Fruit fly (Drosophila melanogaster) whole organism, embryonic: ENCODE measurements around the gene CG6094.

Source experiments
- Antp ChIP-seq: fragments of 200-800 bp; sonication (Bioruptor generic); optimal IDR thresholded peaks from 3 replicates; lab custom pipeline; 2016; ENCODE audit warnings: missing biosample characterization, missing genetic modification characterization
- B-H1 ChIP-seq: fragments of 200-800 bp; sonication (Bioruptor generic); IDR thresholded peaks from 3 replicates; pipeline ENCODE4 v1.3.6; 2022; ENCODE audit warnings: missing biosample characterization, missing genetic modification characterization
- BtbVII ChIP-seq: fragments of 200-800 bp; sonication (Bioruptor generic); optimal IDR thresholded peaks from 3 replicates; lab custom pipeline; 2017; ENCODE audit warnings: missing biosample characterization, mild to moderate bottlenecking, missing genetic modification characterization
- CG10543 ChIP-seq: fragments of 200-800 bp; sonication (Bioruptor generic); optimal IDR thresholded peaks from 3 replicates; lab custom pipeline; 2017; ENCODE audit warnings: missing biosample characterization, mild to moderate bottlenecking, missing genetic modification characterization, moderate library complexity
- CG11247 ChIP-seq: fragments of 200-800 bp; sonication (Bioruptor generic); IDR thresholded peaks from 2 replicates; pipeline ENCODE4 v1.3.6; 2022; ENCODE audit warnings: missing biosample characterization, missing genetic modification characterization
- CG11723 ChIP-seq: fragments of 200-800 bp; sonication (Bioruptor generic); optimal IDR thresholded peaks from 2 replicates; lab custom pipeline; 2017; ENCODE audit warnings: missing biosample characterization, mild to moderate bottlenecking, missing genetic modification characterization
- CG13296 ChIP-seq: fragments of 200-800 bp; sonication (Bioruptor generic); optimal IDR thresholded peaks from 3 replicates; lab custom pipeline; 2018; ENCODE audit warnings: missing biosample characterization, mild to moderate bottlenecking, missing genetic modification characterization
- CG13775 ChIP-seq: fragments of 200-800 bp; sonication (Bioruptor generic); optimal IDR thresholded peaks from 3 replicates; lab custom pipeline; 2017; ENCODE audit warnings: missing biosample characterization, mild to moderate bottlenecking, missing genetic modification characterization
- CG17186 ChIP-seq: fragments of 200-800 bp; sonication (Bioruptor generic); optimal IDR thresholded peaks from 3 replicates; lab custom pipeline; 2017; ENCODE audit warnings: missing biosample characterization, missing genetic modification reagents, missing genetic modification characterization
- CG17359 ChIP-seq: fragments of 200-800 bp; sonication (Bioruptor generic); optimal IDR thresholded peaks from 3 replicates; lab custom pipeline; 2018; ENCODE audit warnings: missing biosample characterization, mild to moderate bottlenecking, missing genetic modification characterization, moderate library complexity
- CG17829 ChIP-seq: fragments of 200-800 bp; optimal IDR thresholded peaks from 2 replicates; lab custom pipeline; 2019; ENCODE audit warnings: missing biosample characterization, mild to moderate bottlenecking, missing genetic modification characterization, moderate library complexity
- CG32532 ChIP-seq: fragments of 200-800 bp; sonication (Bioruptor generic); IDR thresholded peaks from 2 replicates; pipeline ENCODE4 v1.3.6; 2022; ENCODE audit warnings: missing biosample characterization, missing genetic modification characterization
- CG3407 ChIP-seq: fragments of 200-800 bp; sonication (Bioruptor generic); optimal IDR thresholded peaks from 2 replicates; lab custom pipeline; 2018; ENCODE audit warnings: missing biosample characterization, mild to moderate bottlenecking, missing genetic modification characterization
- CG34376 ChIP-seq: fragments of 200-800 bp; sonication (Bioruptor generic); optimal IDR thresholded peaks from 2 replicates; lab custom pipeline; 2018; ENCODE audit warnings: missing biosample characterization, mild to moderate bottlenecking, missing genetic modification characterization
- CG42726 ChIP-seq: fragments of 200-800 bp; sonication (Bioruptor generic); IDR thresholded peaks from 2 replicates; pipeline ENCODE4 v1.3.6; 2022; ENCODE audit warnings: missing biosample characterization, missing genetic modification characterization; ENCODE audit not compliant: partially characterized antibody
- CG4854 ChIP-seq: fragments of 200-800 bp; sonication (Bioruptor generic); optimal IDR thresholded peaks from 2 replicates; lab custom pipeline; 2016; ENCODE audit warnings: missing biosample characterization, missing genetic modification characterization, inconsistent platforms
- CG7987 ChIP-seq: fragments of 200-800 bp; sonication (Bioruptor generic); optimal IDR thresholded peaks from 2 replicates; lab custom pipeline; 2018; ENCODE audit warnings: missing biosample characterization, mild to moderate bottlenecking, missing genetic modification characterization, moderate library complexity
- CG8478 ChIP-seq: fragments of >200 bp; optimal IDR thresholded peaks from 2 replicates; lab custom pipeline; 2018
- CG8944 ChIP-seq: fragments of 200-800 bp; sonication (Bioruptor generic); optimal IDR thresholded peaks from 3 replicates; lab custom pipeline; 2016; ENCODE audit warnings: missing biosample characterization, missing genetic modification characterization
- Deaf1 ChIP-seq: fragments of 200-800 bp; optimal IDR thresholded peaks from 3 replicates; lab custom pipeline; 2019; ENCODE audit warnings: missing biosample characterization, mild to moderate bottlenecking, missing genetic modification characterization, moderate library complexity
- Dip2 ChIP-seq: fragments of 200-800 bp; sonication (Bioruptor generic); IDR thresholded peaks from 2 replicates; pipeline ENCODE4 v1.3.6; 2022; ENCODE audit warnings: missing biosample characterization, missing genetic modification characterization
- Elba2 ChIP-seq: fragments of 200-800 bp; sonication (Bioruptor generic); optimal IDR thresholded peaks from 3 replicates; lab custom pipeline; 2016; ENCODE audit warnings: missing biosample characterization, missing genetic modification characterization
- Fer3 ChIP-seq: fragments of 200-800 bp; sonication (Bioruptor generic); optimal IDR thresholded peaks from 2 replicates; lab custom pipeline; 2018; ENCODE audit warnings: missing biosample characterization, mild to moderate bottlenecking, missing genetic modification characterization, moderate library complexity
- H2.0 ChIP-seq: fragments of 200-800 bp; sonication (Bioruptor generic); IDR thresholded peaks from 2 replicates; pipeline ENCODE4 v1.3.6; 2022; ENCODE audit warnings: missing biosample characterization, missing genetic modification characterization
- Hmr ChIP-seq: fragments of 200-800 bp; sonication (Bioruptor generic); optimal IDR thresholded peaks from 3 replicates; lab custom pipeline; 2017; ENCODE audit warnings: mild to moderate bottlenecking, missing biosample characterization, missing genetic modification reagents, missing genetic modification characterization
- Hr3 ChIP-seq: fragments of 200-800 bp; sonication (Bioruptor generic); optimal IDR thresholded peaks from 3 replicates; lab custom pipeline; 2016; ENCODE audit warnings: missing biosample characterization, missing genetic modification characterization
- Jarid2 ChIP-seq: fragments of 200-800 bp; sonication (Bioruptor generic); optimal IDR thresholded peaks from 3 replicates; lab custom pipeline; 2017; ENCODE audit warnings: mild to moderate bottlenecking, missing biosample characterization, missing genetic modification reagents, missing genetic modification characterization
- Kr ChIP-seq: fragments of 200-800 bp; sonication (Bioruptor generic); optimal IDR thresholded peaks from 2 replicates; lab custom pipeline; 2017; ENCODE audit warnings: missing biosample characterization, mild to moderate bottlenecking, missing genetic modification characterization
- NK7.1 ChIP-seq: fragments of 200-800 bp; sonication (Bioruptor generic); optimal IDR thresholded peaks from 3 replicates; lab custom pipeline; 2016; ENCODE audit warnings: missing biosample characterization, missing genetic modification characterization
- Nf-YC ChIP-seq: fragments of 200-800 bp; optimal IDR thresholded peaks from 3 replicates; lab custom pipeline; 2019; ENCODE audit warnings: missing biosample characterization, mild to moderate bottlenecking, missing genetic modification characterization, moderate library complexity
- Opbp ChIP-seq: fragments of 200-800 bp; sonication (Bioruptor generic); IDR thresholded peaks from 3 replicates; pipeline ENCODE4 v1.3.6; 2022; ENCODE audit warnings: missing biosample characterization, missing genetic modification characterization; ENCODE audit not compliant: partially characterized antibody
- Poxn ChIP-seq: fragments of 200-800 bp; sonication (Bioruptor generic); IDR thresholded peaks from 2 replicates; pipeline ENCODE4 v1.3.6; 2022; ENCODE audit warnings: missing biosample characterization, missing genetic modification characterization
- aop ChIP-seq: fragments of 200-800 bp; sonication (Bioruptor generic); IDR thresholded peaks from 2 replicates; pipeline ENCODE4 v1.3.6; 2022; ENCODE audit warnings: missing biosample characterization, missing genetic modification characterization
- ap ChIP-seq: fragments of 200-800 bp; sonication (Bioruptor generic); IDR thresholded peaks from 2 replicates; pipeline ENCODE4 v1.3.6; 2022; ENCODE audit warnings: missing biosample characterization, missing genetic modification characterization
- bbx ChIP-seq: fragments of 200-800 bp; sonication (Bioruptor generic); IDR thresholded peaks from 2 replicates; pipeline ENCODE4 v1.3.6; 2022; ENCODE audit warnings: missing biosample characterization, missing genetic modification characterization; ENCODE audit not compliant: partially characterized antibody
- chinmo ChIP-seq: fragments of 200-800 bp; sonication (Bioruptor generic); IDR thresholded peaks from 4 replicates; pipeline ENCODE4 v1.3.6; 2022; ENCODE audit warnings: missing biosample characterization, missing genetic modification characterization; ENCODE audit not compliant: partially characterized antibody
- ci ChIP-seq: fragments of 200-800 bp; sonication (Bioruptor generic); IDR thresholded peaks from 3 replicates; pipeline ENCODE4 v1.3.6; 2022; ENCODE audit warnings: missing biosample characterization, missing genetic modification characterization
- croc ChIP-seq: fragments of 200-800 bp; sonication (Bioruptor generic); conservative IDR thresholded peaks from 3 replicates; pipeline ENCODE4 v1.3.6; 2022; ENCODE audit warnings: missing biosample characterization, missing genetic modification characterization
- dmrt11E ChIP-seq: fragments of 200-800 bp; sonication (Bioruptor generic); optimal IDR thresholded peaks from 3 replicates; lab custom pipeline; 2018; ENCODE audit warnings: missing biosample characterization, mild to moderate bottlenecking, missing genetic modification characterization, moderate library complexity
- dpn ChIP-seq, 2 experiments: fragments of 200-800 bp; sonication (Bioruptor generic); optimal IDR thresholded peaks; 3 replicates each; lab custom pipeline; 2016; ENCODE audit warnings: missing biosample characterization in 2 of 2, missing genetic modification characterization in 2 of 2
- gcm2 ChIP-seq: fragments of 200-800 bp; sonication (Bioruptor generic); optimal IDR thresholded peaks from 2 replicates; lab custom pipeline; 2016; ENCODE audit warnings: missing biosample characterization, missing genetic modification characterization
- odd ChIP-seq: fragments of 200-800 bp; sonication (Bioruptor generic); optimal IDR thresholded peaks from 2 replicates; lab custom pipeline; 2017; ENCODE audit warnings: missing biosample characterization, mild to moderate bottlenecking, missing genetic modification characterization
- rib ChIP-seq: fragments of 200-800 bp; sonication (Bioruptor generic); IDR thresholded peaks from 2 replicates; pipeline ENCODE4 v1.3.6; 2022; ENCODE audit warnings: missing biosample characterization, missing genetic modification characterization
- ro ChIP-seq: fragments of 200-800 bp; sonication (Bioruptor generic); IDR thresholded peaks from 2 replicates; pipeline ENCODE4 v1.3.6; 2022; ENCODE audit warnings: missing biosample characterization, missing genetic modification characterization
- sens ChIP-seq: fragments of 200-800 bp; sonication (Bioruptor generic); peaks from one replicate; lab custom pipeline; 2016; ENCODE audit warnings: missing biosample characterization, missing genetic modification characterization
- sisA ChIP-seq: fragments of 200-800 bp; sonication (Bioruptor generic); IDR thresholded peaks from 2 replicates; pipeline ENCODE4 v1.3.6; 2022; ENCODE audit warnings: missing biosample characterization, missing genetic modification characterization
- sna ChIP-seq: fragments of 200-800 bp; sonication (Bioruptor generic); IDR thresholded peaks from 2 replicates; pipeline ENCODE4 v1.3.6; 2022; ENCODE audit warnings: missing biosample characterization, missing genetic modification characterization; ENCODE audit not compliant: partially characterized antibody
- sqz ChIP-seq: fragments of 200-800 bp; sonication (Bioruptor generic); optimal IDR thresholded peaks from 3 replicates; lab custom pipeline; 2018; ENCODE audit warnings: missing biosample characterization, mild to moderate bottlenecking, missing genetic modification characterization
- tna ChIP-seq: fragments of 200-800 bp; sonication (Bioruptor generic); IDR thresholded peaks from 2 replicates; pipeline ENCODE4 v1.3.6; 2022; ENCODE audit warnings: missing biosample characterization, missing genetic modification characterization; ENCODE audit not compliant: partially characterized antibody
- toy ChIP-seq: fragments of 200-800 bp; sonication (Bioruptor generic); IDR thresholded peaks from 2 replicates; pipeline ENCODE4 v1.3.6; 2022; ENCODE audit warnings: missing biosample characterization, missing genetic modification characterization
- zfh1 ChIP-seq: fragments of 200-800 bp; sonication (Bioruptor generic); IDR thresholded peaks from 3 replicates; pipeline ENCODE4 v1.3.6; 2022; ENCODE audit warnings: missing biosample characterization, missing genetic modification characterization

The CG6094 gene

DNA sequence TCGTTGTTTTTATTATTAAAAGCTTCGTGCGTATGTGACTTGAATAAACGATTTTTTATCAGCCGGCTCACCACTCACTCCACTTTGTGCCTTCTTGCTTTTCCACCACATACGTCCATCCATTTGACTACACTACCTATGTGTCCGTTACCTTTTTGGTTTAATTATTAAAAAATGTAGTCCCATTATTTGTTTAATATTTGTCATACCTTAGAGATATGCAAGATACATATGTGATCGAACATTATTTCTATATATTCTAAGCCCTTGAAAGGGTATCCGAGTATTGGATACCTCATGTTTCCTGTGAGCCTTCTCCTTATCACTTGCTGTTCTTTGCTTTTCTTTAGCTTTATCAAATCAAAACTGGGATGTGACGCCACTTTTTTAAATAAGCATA lies 12.3 kb downstream of the CG6094 start (continued):
- TF ChIP-seq sens (GFP tag; lab: Kevin White, UChicago): peak; percentile 80
- TF ChIP-seq odd (GFP tag; lab: Kevin White, UChicago): peak; percentile 14
- TF ChIP-seq Jarid2 (GFP tag; lab: Kevin White, UChicago): no peak
- peak; percentile 79 for TF ChIP-seq Hmr (GFP tag; lab: Kevin White, UChicago)
- no peak for TF ChIP-seq aop (GFP tag; lab: Robert Waterston, UW)
- TF ChIP-seq gcm2 (GFP tag; lab: Kevin White, UChicago): peak; percentile 3
- TF ChIP-seq CG3407: peak; percentile 19
- peak; percentile 55 for TF ChIP-seq BtbVII (GFP tag; lab: Kevin White, UChicago)
- peak; percentile 30 for TF ChIP-seq CG4854 (GFP tag; lab: Kevin White, UChicago)
- TF ChIP-seq dpn (GFP tag; optimal IDR thresholded peaks at IDR 0.05; lab: Kevin White, UChicago): peak; percentile 35 to 58
- no peak for TF ChIP-seq CG8478 (lab: Kevin White, UChicago)
- peak; percentile 56; the same call in 2 of the 3 replicates for TF ChIP-seq zfh1 (GFP tag; lab: Robert Waterston, UW)
- no peak for TF ChIP-seq dmrt11E (tag; lab: Kevin White, UChicago)
- TF ChIP-seq ci (GFP tag; lab: Robert Waterston, UW): peak; percentile 79
- TF ChIP-seq CG13775 (GFP tag; lab: Kevin White, UChicago): no peak
- TF ChIP-seq Elba2 (GFP tag; lab: Kevin White, UChicago): no peak
- TF ChIP-seq CG7987 (GFP tag; lab: Kevin White, UChicago): no peak
- no peak for TF ChIP-seq ap (GFP tag; lab: Robert Waterston, UW)
- no peak for TF ChIP-seq Opbp (GFP tag; lab: Robert Waterston, UW)
- peak; percentile 42 for TF ChIP-seq ro (GFP tag; lab: Robert Waterston, UW)
- no peak for TF ChIP-seq croc (GFP tag; lab: Robert Waterston, UW)
- peak; percentile 62 for TF ChIP-seq sisA (GFP tag; lab: Robert Waterston, UW)
- TF ChIP-seq CG32532 (GFP tag; lab: Robert Waterston, UW): peak; percentile 75
- no peak for TF ChIP-seq Dip2 (GFP tag; lab: Robert Waterston, UW)
- no peak for TF ChIP-seq toy (GFP tag; lab: Robert Waterston, UW)
- TF ChIP-seq sqz: peak; percentile 19
- no peak for TF ChIP-seq sna (GFP tag; lab: Robert Waterston, UW)
- no peak for TF ChIP-seq Nf-YC
- no peak for TF ChIP-seq CG10543
- TF ChIP-seq tna: no peak
- TF ChIP-seq CG17829: peak; percentile 50
- TF ChIP-seq Hr3 (GFP tag; lab: Kevin White, UChicago): peak; percentile 36
- no peak for TF ChIP-seq Kr
- peak; percentile 53; the same call in 1 of the 2 replicates for TF ChIP-seq H2.0 (GFP tag; lab: Robert Waterston, UW)
- peak; percentile 44; the same call in 1 of the 2 replicates for TF ChIP-seq CG11247 (GFP tag; lab: Robert Waterston, UW)
- peak; percentile 38 for TF ChIP-seq Deaf1 (tag; lab: Kevin White, UChicago)
- TF ChIP-seq CG17359 (tag; lab: Kevin White, UChicago): peak; percentile 74
- no peak for TF ChIP-seq CG11723
- peak; percentile 39; the same call in 1 of the 2 replicates for TF ChIP-seq rib (GFP tag; lab: Robert Waterston, UW)
- TF ChIP-seq NK7.1: no peak
- no peak for TF ChIP-seq CG42726
- TF ChIP-seq bbx (GFP tag; lab: Robert Waterston, UW): no peak
- no peak for TF ChIP-seq chinmo (GFP tag; lab: Robert Waterston, UW)
- TF ChIP-seq Poxn (GFP tag; lab: Robert Waterston, UW): 0 out of 2 replicates have a peak, but pooled peaks have one; percentile 8
- peak; percentile 23 for TF ChIP-seq Antp (GFP tag; lab: Kevin White, UChicago)
- peak; percentile 76 for TF ChIP-seq Fer3
- TF ChIP-seq CG17186: no peak
- TF ChIP-seq CG34376 (GFP tag; lab: Kevin White, UChicago): no peak
- peak; percentile 45; the same call in 2 of the 3 replicates for TF ChIP-seq B-H1 (GFP tag; lab: Robert Waterston, UW)
- TF ChIP-seq CG13296: peak; percentile 59
- no peak for TF ChIP-seq CG8944 (GFP tag; lab: Kevin White, UChicago)
